Fruit fly (Drosophila melanogaster) whole organism, adult: ENCODE results near the gene how.

Source experiments
- CG11617 ChIP-seq: fragments of 200-800 bp; sonication (Bioruptor generic); optimal IDR thresholded peaks from 2 replicates; lab custom pipeline; 2017; ENCODE audit warnings: mild to moderate bottlenecking, missing biosample characterization, missing genetic modification reagents, missing genetic modification characterization
- CG12768 ChIP-seq: fragments of 200-800 bp; sonication (Bioruptor generic); optimal IDR thresholded peaks from 2 replicates; lab custom pipeline; 2017; ENCODE audit warnings: missing biosample characterization, missing genetic modification characterization, mild to moderate bottlenecking, moderate library complexity, missing genetic modification reagents
- CG5204 ChIP-seq: fragments of 200-800 bp; sonication (Bioruptor generic); optimal IDR thresholded peaks from 2 replicates; lab custom pipeline; 2016; ENCODE audit warnings: missing biosample characterization, missing genetic modification characterization
- CG7045 ChIP-seq: fragments of 200-800 bp; sonication (Bioruptor generic); optimal IDR thresholded peaks from 2 replicates; lab custom pipeline; 2017; ENCODE audit warnings: missing biosample characterization, mild to moderate bottlenecking, missing genetic modification characterization
- cic ChIP-seq: fragments of 200-800 bp; sonication (Bioruptor generic); optimal IDR thresholded peaks from 2 replicates; lab custom pipeline; 2017; ENCODE audit warnings: missing biosample characterization, mild to moderate bottlenecking, missing genetic modification characterization, moderate library complexity
- cnc ChIP-seq, 2 experiments: fragments of >200 bp; optimal IDR thresholded peaks; 2 replicates each; lab custom pipeline; 2017
- kay ChIP-seq: fragments of 200-800 bp; sonication (Bioruptor generic); peaks from one replicate; lab custom pipeline; 2016; ENCODE audit warnings: missing biosample characterization, missing genetic modification characterization, borderline replicate concordance
- pad ChIP-seq: fragments of 200-800 bp; sonication (Bioruptor generic); optimal IDR thresholded peaks from 3 replicates; lab custom pipeline; 2017; ENCODE audit warnings: missing biosample characterization, missing genetic modification characterization, mild to moderate bottlenecking, moderate library complexity, missing genetic modification reagents
- toe ChIP-seq: fragments of 200-800 bp; sonication (Bioruptor generic); optimal IDR thresholded peaks from 2 replicates; lab custom pipeline; 2016; ENCODE audit warnings: missing biosample characterization, missing genetic modification characterization

DNA sequence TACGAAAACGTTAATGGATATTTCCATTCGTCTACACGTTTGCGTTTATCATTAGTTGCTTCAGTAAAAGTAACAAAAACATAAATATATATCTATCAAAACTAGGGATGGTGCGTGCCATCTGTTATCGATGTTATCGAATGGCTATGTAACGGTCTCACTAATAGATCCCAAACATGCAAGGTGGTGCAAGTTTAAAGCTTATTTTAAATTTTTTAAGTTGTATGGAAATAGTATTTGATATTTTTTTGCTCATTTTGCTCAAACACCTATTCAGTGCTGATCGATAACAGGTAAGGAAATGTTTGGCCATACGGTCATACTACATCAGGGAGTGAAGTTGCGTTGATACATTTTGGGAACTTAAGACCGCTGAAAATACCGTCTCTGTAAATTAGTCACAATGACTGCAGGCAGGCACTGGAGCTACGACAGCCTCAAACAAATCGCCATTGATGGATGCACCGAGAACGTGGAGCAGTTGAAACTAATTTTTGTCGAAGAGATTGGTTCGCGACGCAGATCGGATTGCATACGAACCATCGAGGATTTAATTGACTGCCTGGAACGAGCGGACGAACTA lies 7.7 kb upstream of the how start, which contains the start of the genes CG45099, CG6015, pit and Fadd:
- TF ChIP-seq cnc (optimal IDR thresholded peaks at IDR 0.05; lab: Kevin White, UChicago) (no peak), kay (no peak), CG7045 (GFP tag; lab: Kevin White, UChicago) (no peak), CG11617 (GFP tag; lab: Kevin White, UChicago) (peak; percentile 50), pad (GFP tag; lab: Kevin White, UChicago) (no peak), cic (GFP tag; lab: Kevin White, UChicago) (peak; percentile 1), CG5204 (GFP tag; lab: Kevin White, UChicago) (no peak), toe (GFP tag; lab: Kevin White, UChicago) (no peak), CG12768 (GFP tag; lab: Kevin White, UChicago) (no peak)
